Worm (Caenorhabditis elegans) whole organism, L2 larva: ENCODE data around the gene Y60C6A.2.

ENCODE experiments used
- ama-1 ChIP-seq: fragments of 150-350 bp; optimal IDR thresholded peaks from 2 replicates; lab custom pipeline; 2018; ENCODE audit warnings: inconsistent platforms
- skn-1 ChIP-seq: sonication (generic microtip); optimal IDR thresholded peaks from 2 replicates; lab custom pipeline; 2017; ENCODE audit warnings: missing biosample characterization, missing genetic modification characterization

DNA sequence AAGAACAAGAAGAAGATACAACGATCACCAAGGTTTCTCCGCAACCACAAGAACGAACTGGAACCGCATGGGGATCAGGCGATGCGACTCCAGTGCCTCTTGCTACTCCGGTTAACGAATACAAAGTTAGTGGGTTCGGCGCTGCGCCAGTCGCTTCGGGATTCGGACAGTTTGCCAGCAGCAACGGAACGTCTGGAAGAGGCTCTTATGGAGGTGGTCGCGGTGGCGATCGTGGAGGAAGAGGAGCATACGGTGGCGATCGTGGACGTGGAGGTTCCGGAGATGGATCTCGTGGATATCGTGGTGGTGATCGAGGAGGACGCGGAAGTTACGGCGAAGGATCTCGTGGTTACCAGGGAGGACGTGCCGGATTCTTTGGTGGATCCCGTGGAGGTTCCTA is 27.2 kb downstream of the Y60C6A.2 start:
- TF ChIP-seq ama-1 (no peak), skn-1 (tag; lab: Kevin White, UChicago) (no peak)
